Worm (Caenorhabditis elegans) whole organism, midembryonic: ENCODE data around the gene F32D8.14.

ENCODE experiments used
- T22C8.4 ChIP-seq: fragments of 200-800 bp; sonication (Bioruptor generic); IDR thresholded peaks from 2 replicates; pipeline ENCODE4 v1.3.6; 2022; ENCODE audit warnings: missing genetic modification characterization, missing compliant biosample characterization
- flt-1 ChIP-seq: fragments of 200-800 bp; sonication (Bioruptor generic); IDR thresholded peaks from 2 replicates; pipeline ENCODE4 v1.3.6; 2022; ENCODE audit warnings: missing genetic modification characterization, missing compliant biosample characterization
- med-1 ChIP-seq: sonication (generic microtip); optimal IDR thresholded peaks from 2 replicates; lab custom pipeline; 2017; ENCODE audit warnings: missing genetic modification characterization, mild to moderate bottlenecking, missing compliant biosample characterization, antibody characterized with exemption, missing genetic modification reagents; ENCODE audit not compliant: insufficient read depth
- ref-1 ChIP-seq: fragments of 200-800 bp; sonication (Bioruptor generic); conservative IDR thresholded peaks from 2 replicates; pipeline ENCODE4 v1.3.6; 2022; ENCODE audit warnings: missing genetic modification reagents, missing genetic modification characterization, missing compliant biosample characterization
- tab-1 ChIP-seq: fragments of 200-800 bp; sonication (Bioruptor generic); IDR thresholded peaks from 2 replicates; pipeline ENCODE4 v1.3.6; 2022; ENCODE audit warnings: missing genetic modification characterization, missing compliant biosample characterization

- TF ChIP-seq tab-1 (no peak), flt-1 (GFP tag; lab: Robert Waterston, UW) (no peak), med-1 (no peak), T22C8.4 (no peak), ref-1 (no peak)
Measured at ce11 chrV:10942161-10942560, 47.6 kb upstream of the F32D8.14 start, which contains the start of gene zip-9.
